Worm (Caenorhabditis elegans) whole organism, early embryonic: ENCODE measurements around the gene F26F2.1.

Source experiments
- aly-1 ChIP-seq: sonication (generic microtip); optimal IDR thresholded peaks from 2 replicates; lab custom pipeline; 2016; ENCODE audit warnings: missing genetic modification characterization, missing compliant biosample characterization
- ama-1 ChIP-seq: fragments of 150-350 bp; optimal IDR thresholded peaks from 2 replicates; lab custom pipeline; 2014
- ceh-13 ChIP-seq: fragments of 200-800 bp; sonication (Bioruptor generic); optimal IDR thresholded peaks from 2 replicates; lab custom pipeline; 2018; ENCODE audit warnings: mild to moderate bottlenecking, missing genetic modification characterization, missing compliant biosample characterization
- ets-7 ChIP-seq: sonication (generic microtip); optimal IDR thresholded peaks from 2 replicates; lab custom pipeline; 2016; ENCODE audit warnings: missing genotype, missing genetic modification characterization, missing compliant biosample characterization
- pes-1 ChIP-seq: fragments of 200-800 bp; sonication (Bioruptor generic); IDR thresholded peaks from 2 replicates; pipeline ENCODE4 v1.3.6; 2022; ENCODE audit warnings: missing genetic modification reagents, missing genetic modification characterization, missing compliant biosample characterization
- scrt-1 ChIP-seq: fragments of 200-800 bp; sonication (Bioruptor generic); IDR thresholded peaks from 2 replicates; pipeline ENCODE4 v1.3.6; 2022; ENCODE audit warnings: missing genetic modification characterization, missing compliant biosample characterization
- sea-1 ChIP-seq: fragments of 200-800 bp; sonication (Bioruptor generic); conservative IDR thresholded peaks from 2 replicates; pipeline ENCODE4 v1.3.6; 2022; ENCODE audit warnings: missing genetic modification characterization, missing compliant biosample characterization
- tbx-11 ChIP-seq: fragments of 200-800 bp; sonication (Bioruptor generic); IDR thresholded peaks from 2 replicates; pipeline ENCODE4 v1.3.6; 2022; ENCODE audit warnings: missing genetic modification characterization, missing compliant biosample characterization

- no peak for TF ChIP-seq ama-1 (lab: Kevin White, UChicago)
- TF ChIP-seq ceh-13 (GFP tag; lab: Kevin White, UChicago), result no peak
- no peak for TF ChIP-seq tbx-11
- no peak for TF ChIP-seq ets-7 (tag; lab: Kevin White, UChicago)
- no peak for TF ChIP-seq scrt-1 (GFP tag; lab: Robert Waterston, UW)
- no peak for TF ChIP-seq sea-1 (GFP tag; lab: Robert Waterston, UW)
- TF ChIP-seq aly-1, result no peak
- no peak for TF ChIP-seq pes-1 (GFP tag; lab: Robert Waterston, UW)
These were observed at the start of gene F26F2.1 for ce11 chrV:20561795-20562194.
